Worm (Caenorhabditis elegans): ENCODE results near the gene Y79H2A.2.

Gene Y79H2A.2

ce11 chrIII:12061413-12061812, 30.8 kb upstream of the Y79H2A.2 start, which contains the start of gene zyg-8:
zyg-8 (plus strand) TSS chrIII:12061713.
- no peak for TF ChIP-seq fkh-4 (tag; optimal IDR thresholded peaks at IDR 0.05; ENCODE audit: borderline replicate concordance)
- TF ChIP-seq fkh-8 (tag; optimal IDR thresholded peaks at IDR 0.05), result no peak
- TF ChIP-seq lsy-2 (tag; optimal IDR thresholded peaks at IDR 0.05), result no peak
- TF ChIP-seq unc-30 (tag; optimal IDR thresholded peaks at IDR 0.05), result no peak
- no peak for TF ChIP-seq nhr-84 (tag; optimal IDR thresholded peaks at IDR 0.05)
- no peak for TF ChIP-seq elt-2 (tag; optimal IDR thresholded peaks at IDR 0.05)
- no peak for TF ChIP-seq egl-13 (tag; optimal IDR thresholded peaks at IDR 0.05)
- TF ChIP-seq rnt-1 (tag; optimal IDR thresholded peaks at IDR 0.05), result no peak
- TF ChIP-seq nhr-20 (tag; optimal IDR thresholded peaks at IDR 0.05), result no peak
- no peak for TF ChIP-seq alr-1 (tag; optimal IDR thresholded peaks at IDR 0.05; ENCODE audit: borderline replicate concordance)
- no peak for TF ChIP-seq ceh-82 (tag; optimal IDR thresholded peaks at IDR 0.05)
- TF ChIP-seq nhr-11 (tag; optimal IDR thresholded peaks at IDR 0.05), result no peak
- TF ChIP-seq snu-23 (GFP tag; optimal IDR thresholded peaks at IDR 0.05), result no peak

- TF ChIP-seq dsc-1 (tag; optimal IDR thresholded peaks at IDR 0.05) (peak; percentile 17), unc-30 (tag; optimal IDR thresholded peaks at IDR 0.05) (no peak)
Observed at ce11 chrIII:12060092-12060491, 29.5 kb upstream of the Y79H2A.2 start.

ce11 chrIII:12059521-12059920, 29.0 kb upstream of the Y79H2A.2 start:
- TF ChIP-seq pag-3 (tag; optimal IDR thresholded peaks at IDR 0.05; ENCODE audit: borderline replicate concordance, insufficient read depth), result no peak
- TF ChIP-seq pax-3 (tag; optimal IDR thresholded peaks at IDR 0.05), result no peak
- TF ChIP-seq aha-1 (tag; optimal IDR thresholded peaks at IDR 0.05), result no peak
- no peak for TF ChIP-seq irx-1 (tag; optimal IDR thresholded peaks at IDR 0.05)
- no peak for TF ChIP-seq mef-2 (tag; optimal IDR thresholded peaks at IDR 0.05)
- no peak for TF ChIP-seq rnt-1 (tag; optimal IDR thresholded peaks at IDR 0.05)
- TF ChIP-seq blmp-1 (tag; optimal IDR thresholded peaks at IDR 0.05), result no peak
- TF ChIP-seq nhr-11 (tag; optimal IDR thresholded peaks at IDR 0.05), result no peak
- TF ChIP-seq nhr-12 (tag; optimal IDR thresholded peaks at IDR 0.05), result no peak
- TF ChIP-seq swsn-7 (tag; optimal IDR thresholded peaks at IDR 0.05), result no peak
- no peak for TF ChIP-seq nhr-20 (tag; optimal IDR thresholded peaks at IDR 0.05)
- no peak for TF ChIP-seq unc-98 (GFP tag; IDR thresholded peaks at IDR 0.05)
- TF ChIP-seq nhr-76 (tag; optimal IDR thresholded peaks at IDR 0.05), result no peak
- TF ChIP-seq ztf-4 (tag; optimal IDR thresholded peaks at IDR 0.05), result no peak
- no peak for TF ChIP-seq ama-1 (optimal IDR thresholded peaks at IDR 0.05)
- no peak for TF ChIP-seq nhr-237 (tag; optimal IDR thresholded peaks at IDR 0.05)
- TF ChIP-seq skn-1 (tag; optimal IDR thresholded peaks at IDR 0.05), result no peak

- TF ChIP-seq unc-130 (tag; optimal IDR thresholded peaks at IDR 0.05) (peak; percentile 69), zip-4 (GFP tag; optimal IDR thresholded peaks at IDR 0.05) (no peak), snpc-4 (tag; optimal IDR thresholded peaks at IDR 0.05) (peak; percentile 34), lin-35 (GFP tag; optimal IDR thresholded peaks at IDR 0.05) (peak; percentile 54 to 64), xbp-1 (tag; optimal IDR thresholded peaks at IDR 0.05) (peak; percentile 31), ceh-8 (GFP tag; optimal IDR thresholded peaks at IDR 0.05) (peak; percentile 59), fkh-4 (tag; optimal IDR thresholded peaks at IDR 0.05; ENCODE audit: borderline replicate concordance) (peak; percentile 79), grh-1 (GFP tag; IDR thresholded peaks at IDR 0.05) (peak; percentile 26; the same call in 1 of the 2 replicates), ceh-63 (GFP tag; optimal IDR thresholded peaks at IDR 0.05) (no peak), mef-2 (tag; optimal IDR thresholded peaks at IDR 0.05) (no peak), mab-9 (GFP tag; IDR thresholded peaks at IDR 0.05) (no peak), nhr-84 (tag; optimal IDR thresholded peaks at IDR 0.05) (no peak), hlh-4 (tag; optimal IDR thresholded peaks at IDR 0.05) (no peak), irx-1 (tag; optimal IDR thresholded peaks at IDR 0.05) (peak; percentile 21), ztf-4 (tag; optimal IDR thresholded peaks at IDR 0.05) (no peak), skn-1 (tag; optimal IDR thresholded peaks at IDR 0.05) (no peak), mep-1 (tag; optimal IDR thresholded peaks at IDR 0.05) (peak; percentile 36), efl-1 (optimal IDR thresholded peaks at IDR 0.05) (peak; percentile 60 to 70), efl-1 (GFP tag; optimal IDR thresholded peaks at IDR 0.05 in 1 of 2) (peak; percentile 63 to 96), ceh-88 (GFP tag; IDR thresholded peaks at IDR 0.05) (no peak), hpl-2 (GFP tag; optimal IDR thresholded peaks at IDR 0.05) (no peak), nhr-11 (tag; optimal IDR thresholded peaks at IDR 0.05) (no peak), nhr-12 (tag; optimal IDR thresholded peaks at IDR 0.05) (no peak), zag-1 (tag; optimal IDR thresholded peaks at IDR 0.05) (no peak), sox-4 (tag; optimal IDR thresholded peaks at IDR 0.05) (no peak), isw-1 (GFP tag; IDR thresholded peaks at IDR 0.05) (peak; percentile 16; the same call in 1 of the 2 replicates), egl-27 (tag; optimal IDR thresholded peaks at IDR 0.05) (no peak), ztf-11 (tag; optimal IDR thresholded peaks at IDR 0.05) (peak in 1 of 2 experiments; percentile 11)
Observed at ce11 chrIII:12058429-12058828, 27.9 kb upstream of the Y79H2A.2 start, which contains the start of gene arx-3. arx-3 (minus strand) TSS chrIII:12058458.
